Worm (Caenorhabditis elegans) whole organism, L4 larva: ENCODE results near the gene nsy-7.

ENCODE experiments used
- F49E8.2 ChIP-seq: sonication (generic microtip); optimal IDR thresholded peaks from 2 replicates; lab custom pipeline; 2016; ENCODE audit warnings: missing compliant biosample characterization, mild to moderate bottlenecking, missing genetic modification characterization, borderline replicate concordance
- T20F7.1 ChIP-seq: fragments of 200-800 bp; sonication (Bioruptor generic); optimal IDR thresholded peaks from 2 replicates; lab custom pipeline; 2018; ENCODE audit warnings: mild to moderate bottlenecking, missing genetic modification characterization, missing compliant biosample characterization
- Y48G9A.11 ChIP-seq: fragments of 200-800 bp; sonication (Bioruptor generic); IDR thresholded peaks from 2 replicates; pipeline ENCODE4 v1.3.6; 2022; ENCODE audit warnings: missing genetic modification reagents, missing genetic modification characterization, missing compliant biosample characterization
- Y5F2A.4 ChIP-seq: fragments of 200-800 bp; sonication (Bioruptor generic); optimal IDR thresholded peaks from 2 replicates; lab custom pipeline; 2018; ENCODE audit warnings: mild to moderate bottlenecking, missing genetic modification characterization, missing compliant biosample characterization
- ZK546.5 ChIP-seq, 2 experiments: sonication (generic microtip); optimal IDR thresholded peaks; 2 replicates each; lab custom pipeline; 2017; ENCODE audit warnings: missing biosample characterization in 2 of 2, missing genetic modification characterization in 2 of 2
- aha-1 ChIP-seq: fragments of 150-350 bp; peaks from one replicate; lab custom pipeline; 2014; ENCODE audit warnings: missing biosample characterization, missing genetic modification characterization
- arid-1 ChIP-seq: fragments of 200-800 bp; sonication (Bioruptor generic); conservative IDR thresholded peaks from 2 replicates; pipeline ENCODE4 v1.3.6; 2022; ENCODE audit warnings: missing genetic modification reagents, missing genetic modification characterization, missing compliant biosample characterization
- ceh-28 ChIP-seq: fragments of 150-350 bp; optimal IDR thresholded peaks from 2 replicates; lab custom pipeline; 2014; ENCODE audit warnings: missing biosample characterization, missing genetic modification reagents, missing genetic modification characterization
- ceh-62 ChIP-seq: sonication (generic microtip); optimal IDR thresholded peaks from 2 replicates; lab custom pipeline; 2017; ENCODE audit warnings: missing biosample characterization, missing genetic modification characterization
- ces-1 ChIP-seq: fragments of 150-350 bp; sonication (generic microtip); optimal IDR thresholded peaks from 4 replicates; lab custom pipeline; 2014; ENCODE audit warnings: missing biosample characterization, missing genetic modification reagents, missing genetic modification characterization
- daf-12 ChIP-seq: fragments of 150-350 bp; optimal IDR thresholded peaks from 2 replicates; lab custom pipeline; 2014; ENCODE audit warnings: missing biosample characterization, missing genetic modification reagents, missing genetic modification characterization
- daf-16 ChIP-seq, 3 experiments: sonication (generic microtip); optimal IDR thresholded peaks; 2 replicates each; lab custom pipeline; 2016 to 2017; ENCODE audit warnings: missing genetic modification characterization in 3 of 3, missing genetic modification reagents in 3 of 3, mild to moderate bottlenecking in 2 of 3, missing compliant biosample characterization in 2 of 3, missing biosample characterization in 1 of 3, moderate library complexity in 1 of 3
- dmd-6 ChIP-seq: fragments of 200-800 bp; sonication (Bioruptor generic); IDR thresholded peaks from 2 replicates; pipeline ENCODE4 v1.3.6; 2022; ENCODE audit warnings: missing genetic modification reagents, missing genetic modification characterization, missing compliant biosample characterization
- dmd-9 ChIP-seq: fragments of 200-800 bp; sonication (Bioruptor generic); IDR thresholded peaks from 2 replicates; pipeline ENCODE4 v1.3.6; 2022; ENCODE audit warnings: missing genetic modification reagents, missing genetic modification characterization, missing compliant biosample characterization
- egl-27 ChIP-seq: sonication (generic microtip); optimal IDR thresholded peaks from 3 replicates; lab custom pipeline; 2017; ENCODE audit warnings: missing biosample characterization, missing genetic modification reagents, missing genetic modification characterization
- gei-8 ChIP-seq: fragments of 200-800 bp; sonication (Bioruptor generic); optimal IDR thresholded peaks from 2 replicates; lab custom pipeline; 2018; ENCODE audit warnings: mild to moderate bottlenecking, missing genetic modification characterization, missing compliant biosample characterization
- hlh-11 ChIP-seq: fragments of 200-800 bp; sonication (Bioruptor generic); optimal IDR thresholded peaks from 2 replicates; lab custom pipeline; 2018; ENCODE audit warnings: mild to moderate bottlenecking, missing genetic modification characterization, missing compliant biosample characterization
- hmg-1.1 ChIP-seq: fragments of 200-800 bp; sonication (Bioruptor generic); IDR thresholded peaks from 2 replicates; pipeline ENCODE4 v1.3.6; 2022; ENCODE audit warnings: missing genetic modification reagents, missing genetic modification characterization, missing compliant biosample characterization
- lin-1 ChIP-seq: fragments of 200-800 bp; sonication (Bioruptor generic); IDR thresholded peaks from 2 replicates; pipeline ENCODE4 v1.3.6; 2022; ENCODE audit warnings: missing genetic modification reagents, missing genetic modification characterization, missing compliant biosample characterization
- lin-15B ChIP-seq: fragments of 150-350 bp; sonication (generic microtip); optimal IDR thresholded peaks from 3 replicates; lab custom pipeline; 2014; ENCODE audit warnings: missing biosample characterization, missing genetic modification characterization
- lin-38 ChIP-seq: fragments of 200-800 bp; sonication (Bioruptor generic); IDR thresholded peaks from 2 replicates; pipeline ENCODE4 v1.3.6; 2022; ENCODE audit warnings: missing genetic modification reagents, missing genetic modification characterization, missing compliant biosample characterization
- lin-39 ChIP-seq: fragments of 150-350 bp; optimal IDR thresholded peaks from 2 replicates; lab custom pipeline; 2014; ENCODE audit warnings: missing biosample characterization, missing genetic modification reagents, missing genetic modification characterization
- mdl-1 ChIP-seq, 2 experiments: fragments of 150-350 bp in 1 of 2; sonication (generic microtip) in 1 of 2; optimal IDR thresholded peaks; 2 replicates each; lab custom pipeline; 2014 to 2017; ENCODE audit warnings: missing biosample characterization in 2 of 2, missing genetic modification characterization in 2 of 2
- mdt-29 ChIP-seq: fragments of 200-800 bp; sonication (Bioruptor generic); IDR thresholded peaks from 2 replicates; pipeline ENCODE4 v1.3.6; 2022; ENCODE audit warnings: missing genetic modification reagents, missing genetic modification characterization, missing compliant biosample characterization
- mep-1 ChIP-seq: fragments of 150-350 bp; sonication (generic microtip); optimal IDR thresholded peaks from 3 replicates; lab custom pipeline; 2014; ENCODE audit warnings: missing biosample characterization, missing genetic modification characterization
- mes-2 ChIP-seq: sonication (generic microtip); optimal IDR thresholded peaks from 2 replicates; lab custom pipeline; 2016; ENCODE audit warnings: missing genotype, mild to moderate bottlenecking, missing genetic modification characterization, missing compliant biosample characterization; ENCODE audit not compliant: poor library complexity, severe bottlenecking
- mxl-2 ChIP-seq: fragments of 200-800 bp; sonication (Bioruptor generic); conservative IDR thresholded peaks from 2 replicates; pipeline ENCODE4 v1.3.6; 2022; ENCODE audit warnings: missing genetic modification reagents, missing genetic modification characterization, missing compliant biosample characterization
- nhr-237 ChIP-seq: sonication (generic microtip); optimal IDR thresholded peaks from 2 replicates; lab custom pipeline; 2017; ENCODE audit warnings: missing biosample characterization, missing genetic modification characterization
- nhr-6 ChIP-seq: fragments of 150-350 bp; optimal IDR thresholded peaks from 2 replicates; lab custom pipeline; 2014; ENCODE audit warnings: missing biosample characterization, missing genetic modification characterization
- pqm-1 ChIP-seq: sonication (generic microtip); optimal IDR thresholded peaks from 2 replicates; lab custom pipeline; 2017; ENCODE audit warnings: missing biosample characterization, missing genetic modification characterization
- rbr-2 ChIP-seq: sonication (generic microtip); optimal IDR thresholded peaks from 2 replicates; lab custom pipeline; 2016; ENCODE audit warnings: missing genotype, missing genetic modification characterization, missing compliant biosample characterization
- snpc-1.2 ChIP-seq: fragments of 200-800 bp; sonication (Bioruptor generic); IDR thresholded peaks from 2 replicates; pipeline ENCODE4 v1.3.6; 2022; ENCODE audit warnings: missing genetic modification reagents, missing genetic modification characterization, missing compliant biosample characterization
- unc-39 ChIP-seq: sonication (generic microtip); optimal IDR thresholded peaks from 2 replicates; lab custom pipeline; 2017; ENCODE audit warnings: missing biosample characterization, missing genetic modification characterization
- vab-7 ChIP-seq: fragments of 200-800 bp; sonication (Bioruptor generic); IDR thresholded peaks from 2 replicates; pipeline ENCODE4 v1.3.6; 2022; ENCODE audit warnings: missing genetic modification reagents, missing genetic modification characterization, missing compliant biosample characterization
- zip-11 ChIP-seq: fragments of 200-800 bp; sonication (Bioruptor generic); IDR thresholded peaks from 2 replicates; pipeline ENCODE4 v1.3.6; 2022; ENCODE audit warnings: missing genetic modification characterization, missing compliant biosample characterization
- zip-2 ChIP-seq: fragments of 150-350 bp; optimal IDR thresholded peaks from 2 replicates; lab custom pipeline; 2014; ENCODE audit warnings: missing biosample characterization, missing genetic modification characterization
- ztf-11 ChIP-seq: fragments of 150-350 bp; optimal IDR thresholded peaks from 2 replicates; lab custom pipeline; 2014; ENCODE audit warnings: missing biosample characterization, missing genetic modification characterization

The nsy-7 gene

ce11 chrIV:8133536-8133935 is 47.1 kb upstream of the nsy-7 start, which contains the start of gene sph-1 (continued):
- TF ChIP-seq ztf-11 (tag; lab: Kevin White, UChicago) (no peak), nhr-237 (tag; lab: Kevin White, UChicago) (no peak), ceh-28 (tag; lab: Kevin White, UChicago) (no peak), hmg-1.1 (peak; percentile 31; the same call in 1 of the 2 replicates), vab-7 (GFP tag; lab: Robert Waterston, UW) (no peak), Y48G9A.11 (GFP tag; lab: Robert Waterston, UW) (no peak), ZK546.5 (tag; optimal IDR thresholded peaks at IDR 0.05; lab: Kevin White, UChicago) (no peak), lin-39 (tag; lab: Kevin White, UChicago) (no peak), rbr-2 (tag; lab: Kevin White, UChicago) (no peak)

- TF ChIP-seq lin-38 (peak; percentile 73), Y5F2A.4 (no peak), mxl-2 (GFP tag; lab: Robert Waterston, UW) (no peak), unc-39 (tag; lab: Kevin White, UChicago) (no peak), ZK546.5 (tag; optimal IDR thresholded peaks at IDR 0.05; lab: Kevin White, UChicago) (no peak), mes-2 (tag; lab: Kevin White, UChicago) (peak; percentile 26), pqm-1 (tag; lab: Kevin White, UChicago) (no peak), aha-1 (tag; lab: Kevin White, UChicago) (peak; percentile 13), daf-12 (tag; lab: Kevin White, UChicago) (no peak)
Observed at ce11 chrIV:8130131-8130611, 43.7 kb upstream of the nsy-7 start, which contains the start of the genes ndub-11 and moc-3. Gene ndub-11 (minus strand): TSS chrIV:8130231. Gene moc-3 (plus strand): TSS chrIV:8130561.

- no peak for TF ChIP-seq gei-8 (GFP tag; lab: Kevin White, UChicago)
- TF ChIP-seq dmd-6 (GFP tag; lab: Robert Waterston, UW): no peak
- no peak for TF ChIP-seq ztf-11 (tag; lab: Kevin White, UChicago)
- no peak for TF ChIP-seq daf-16 (GFP tag; optimal IDR thresholded peaks at IDR 0.05; lab: Kevin White, UChicago)
- no peak for TF ChIP-seq daf-16 (tag; optimal IDR thresholded peaks at IDR 0.05; lab: Kevin White, UChicago)
- no peak for TF ChIP-seq dmd-9 (GFP tag; lab: Robert Waterston, UW)
- TF ChIP-seq hmg-1.1: no peak
- TF ChIP-seq lin-1 (GFP tag; lab: Robert Waterston, UW): no peak
- no peak for TF ChIP-seq hlh-11
- no peak for TF ChIP-seq mdl-1 (tag; optimal IDR thresholded peaks at IDR 0.05; lab: Kevin White, UChicago)
- no peak for TF ChIP-seq ceh-62
- TF ChIP-seq snpc-1.2 (GFP tag; lab: Robert Waterston, UW): no peak
- no peak for TF ChIP-seq mes-2 (tag; lab: Kevin White, UChicago)
- no peak for TF ChIP-seq mdt-29 (GFP tag; lab: Robert Waterston, UW)
- no peak for TF ChIP-seq lin-15B (tag; lab: Kevin White, UChicago)
Observed at ce11 chrIV:8127430-8127829, 41.0 kb upstream of the nsy-7 start.

ce11 chrIV:8126902-8127301 is 40.5 kb upstream of the nsy-7 start, which contains the start of gene ceph-41:
Gene ceph-41 (plus strand): TSS chrIV:8127202.
- no peak for TF ChIP-seq mep-1 (tag; lab: Kevin White, UChicago)
- no peak for TF ChIP-seq zip-2 (tag; lab: Kevin White, UChicago)
- no peak for TF ChIP-seq arid-1 (GFP tag; lab: Robert Waterston, UW)
- TF ChIP-seq nhr-6: no peak
- TF ChIP-seq ceh-28 (tag; lab: Kevin White, UChicago): no peak
- no peak for TF ChIP-seq F49E8.2 (tag; lab: Kevin White, UChicago)
- no peak for TF ChIP-seq egl-27 (tag; lab: Kevin White, UChicago)
- TF ChIP-seq daf-16 (GFP tag; optimal IDR thresholded peaks at IDR 0.05; lab: Kevin White, UChicago): no peak
- TF ChIP-seq daf-16 (tag; optimal IDR thresholded peaks at IDR 0.05; lab: Kevin White, UChicago): no peak
- no peak for TF ChIP-seq T20F7.1 (GFP tag; lab: Kevin White, UChicago)
- no peak for TF ChIP-seq rbr-2 (tag; lab: Kevin White, UChicago)
- TF ChIP-seq zip-11 (GFP tag; lab: Robert Waterston, UW): no peak
- no peak for TF ChIP-seq ces-1 (GFP tag; lab: Kevin White, UChicago)
- TF ChIP-seq aha-1 (tag; lab: Kevin White, UChicago): no peak
